Fruit fly (Drosophila melanogaster) whole organism, prepupa: ENCODE data around the gene CG5902.

Source experiments
- Blimp-1 ChIP-seq: fragments of 200-800 bp; sonication (Bioruptor generic); optimal IDR thresholded peaks from 3 replicates; lab custom pipeline; 2017; ENCODE audit warnings: missing biosample characterization, missing genetic modification characterization, mild to moderate bottlenecking, moderate library complexity, missing genetic modification reagents
- CG10631 ChIP-seq: fragments of 200-800 bp; sonication (Bioruptor generic); optimal IDR thresholded peaks from 2 replicates; lab custom pipeline; 2016; ENCODE audit warnings: missing biosample characterization, missing genetic modification characterization
- CG10669 ChIP-seq: fragments of 200-800 bp; sonication (Bioruptor generic); optimal IDR thresholded peaks from 3 replicates; lab custom pipeline; 2018; ENCODE audit warnings: missing biosample characterization, mild to moderate bottlenecking, missing genetic modification characterization, moderate library complexity
- CG11762 ChIP-seq: fragments of 200-800 bp; sonication (Bioruptor generic); optimal IDR thresholded peaks from 3 replicates; lab custom pipeline; 2016; ENCODE audit warnings: missing biosample characterization, missing genetic modification characterization; ENCODE audit not compliant: insufficient read depth
- CG15336 ChIP-seq: fragments of 200-800 bp; sonication (Bioruptor generic); IDR thresholded peaks from 2 replicates; pipeline ENCODE4 v1.3.6; 2022; ENCODE audit warnings: missing biosample characterization, missing genetic modification characterization
- CG1621 ChIP-seq: fragments of 200-800 bp; sonication (Bioruptor generic); optimal IDR thresholded peaks from 3 replicates; lab custom pipeline; 2018; ENCODE audit warnings: missing biosample characterization, mild to moderate bottlenecking, missing genetic modification characterization
- CG16779 ChIP-seq: fragments of 200-800 bp; sonication (Bioruptor generic); optimal IDR thresholded peaks from 3 replicates; lab custom pipeline; 2017; ENCODE audit warnings: missing biosample characterization, mild to moderate bottlenecking, missing genetic modification characterization
- CG3032 ChIP-seq: fragments of 200-800 bp; optimal IDR thresholded peaks from 2 replicates; lab custom pipeline; 2019; ENCODE audit warnings: missing biosample characterization, mild to moderate bottlenecking, missing genetic modification characterization, moderate library complexity
- CG32006 ChIP-seq: fragments of 200-800 bp; sonication (Bioruptor generic); optimal IDR thresholded peaks from 3 replicates; lab custom pipeline; 2017; ENCODE audit warnings: missing biosample characterization, mild to moderate bottlenecking, missing genetic modification characterization
- CG34406 ChIP-seq: fragments of 200-800 bp; sonication (Bioruptor generic); optimal IDR thresholded peaks from 3 replicates; lab custom pipeline; 2016; ENCODE audit warnings: missing biosample characterization, missing genetic modification characterization
- CG3919 ChIP-seq: fragments of 200-800 bp; sonication (Bioruptor generic); optimal IDR thresholded peaks from 3 replicates; lab custom pipeline; 2016; ENCODE audit warnings: missing biosample characterization, missing genetic modification characterization
- CG4318 ChIP-seq: fragments of 200-800 bp; sonication (Bioruptor generic); optimal IDR thresholded peaks from 3 replicates; lab custom pipeline; 2017; ENCODE audit warnings: missing biosample characterization, mild to moderate bottlenecking, missing genetic modification characterization
- CG6163 ChIP-seq: fragments of 200-800 bp; sonication (Bioruptor generic); IDR thresholded peaks from 3 replicates; pipeline ENCODE4 v1.3.6; 2022; ENCODE audit warnings: missing biosample characterization, missing genetic modification characterization
- CG6276 ChIP-seq: fragments of 200-800 bp; sonication (Bioruptor generic); optimal IDR thresholded peaks from 2 replicates; lab custom pipeline; 2017; ENCODE audit warnings: missing biosample characterization, mild to moderate bottlenecking, missing genetic modification characterization
- CG6792 ChIP-seq: fragments of 200-800 bp; sonication (Bioruptor generic); optimal IDR thresholded peaks from 3 replicates; lab custom pipeline; 2016; ENCODE audit warnings: missing biosample characterization, missing genetic modification characterization
- CG6854 ChIP-seq: fragments of 200-800 bp; sonication (Bioruptor generic); optimal IDR thresholded peaks from 2 replicates; lab custom pipeline; 2017; ENCODE audit warnings: missing biosample characterization, mild to moderate bottlenecking, missing genetic modification characterization
- CG7368 ChIP-seq: fragments of 200-800 bp; sonication (Bioruptor generic); optimal IDR thresholded peaks from 3 replicates; lab custom pipeline; 2016; ENCODE audit warnings: missing biosample characterization, missing genetic modification characterization
- CG8119 ChIP-seq: fragments of 200-800 bp; sonication (Bioruptor generic); IDR thresholded peaks from 3 replicates; pipeline ENCODE4 v1.3.6; 2022; ENCODE audit warnings: missing biosample characterization, missing genetic modification characterization
- CG8319 ChIP-seq: fragments of 200-800 bp; sonication (Bioruptor generic); optimal IDR thresholded peaks from 3 replicates; lab custom pipeline; 2016; ENCODE audit warnings: missing biosample characterization, missing genetic modification characterization
- Eip75B ChIP-seq: fragments of 200-800 bp; sonication (Bioruptor generic); optimal IDR thresholded peaks from 3 replicates; lab custom pipeline; 2016; ENCODE audit warnings: missing biosample characterization, missing genetic modification characterization
- Eip78C ChIP-seq: fragments of 200-800 bp; sonication (Bioruptor generic); peaks from one replicate; lab custom pipeline; 2016; ENCODE audit warnings: missing biosample characterization, missing genetic modification characterization
- Ets21C ChIP-seq: fragments of 200-800 bp; sonication (Bioruptor generic); optimal IDR thresholded peaks from 3 replicates; lab custom pipeline; 2016; ENCODE audit warnings: missing biosample characterization, missing genetic modification characterization
- Hr4 ChIP-seq: fragments of 200-800 bp; sonication (Bioruptor generic); optimal IDR thresholded peaks from 3 replicates; lab custom pipeline; 2016; ENCODE audit warnings: missing biosample characterization, missing genetic modification characterization
- Lpt ChIP-seq: fragments of 200-800 bp; sonication (Bioruptor generic); optimal IDR thresholded peaks from 3 replicates; lab custom pipeline; 2016; ENCODE audit warnings: missing biosample characterization, missing genetic modification characterization
- OdsH ChIP-seq: fragments of 200-800 bp; sonication (Bioruptor generic); optimal IDR thresholded peaks from 3 replicates; lab custom pipeline; 2016; ENCODE audit warnings: missing biosample characterization, missing genetic modification characterization
- Sox102F ChIP-seq: fragments of 200-800 bp; sonication (Bioruptor generic); optimal IDR thresholded peaks from 2 replicates; lab custom pipeline; 2016; ENCODE audit warnings: missing biosample characterization, mild to moderate bottlenecking, missing genetic modification characterization
- Sox15 ChIP-seq: fragments of 200-800 bp; sonication (Bioruptor generic); optimal IDR thresholded peaks from 3 replicates; lab custom pipeline; 2016; ENCODE audit warnings: missing biosample characterization, missing genetic modification characterization
- achi ChIP-seq: fragments of 200-800 bp; sonication (Bioruptor generic); optimal IDR thresholded peaks from 3 replicates; lab custom pipeline; 2016; ENCODE audit warnings: missing biosample characterization, missing genetic modification characterization
- cyc ChIP-seq: fragments of 200-800 bp; sonication (Bioruptor generic); optimal IDR thresholded peaks from 3 replicates; lab custom pipeline; 2016; ENCODE audit warnings: missing biosample characterization, missing genetic modification characterization
- dsx ChIP-seq: fragments of 200-800 bp; optimal IDR thresholded peaks from 3 replicates; lab custom pipeline; 2019; ENCODE audit warnings: missing biosample characterization, mild to moderate bottlenecking, missing genetic modification characterization, moderate library complexity; ENCODE audit not compliant: poor library complexity, severe bottlenecking
- eg ChIP-seq: fragments of 200-800 bp; sonication (Bioruptor generic); IDR thresholded peaks from 3 replicates; pipeline ENCODE4 v1.3.6; 2022; ENCODE audit warnings: missing biosample characterization, missing genetic modification characterization
- esn ChIP-seq: fragments of 200-800 bp; sonication (Bioruptor generic); optimal IDR thresholded peaks from 2 replicates; lab custom pipeline; 2016; ENCODE audit warnings: missing biosample characterization, mild to moderate bottlenecking, missing genetic modification characterization, moderate library complexity
- fd59A ChIP-seq: fragments of 200-800 bp; sonication (Bioruptor generic); optimal IDR thresholded peaks from 2 replicates; lab custom pipeline; 2017; ENCODE audit warnings: missing biosample characterization, mild to moderate bottlenecking, missing genetic modification characterization, missing genetic modification reagents
- net ChIP-seq: fragments of 200-800 bp; sonication (Bioruptor generic); optimal IDR thresholded peaks from 3 replicates; lab custom pipeline; 2016; ENCODE audit warnings: missing biosample characterization, missing genetic modification characterization
- pdm3 ChIP-seq: fragments of 200-800 bp; sonication (Bioruptor generic); optimal IDR thresholded peaks from 3 replicates; lab custom pipeline; 2016; ENCODE audit warnings: missing biosample characterization, missing genetic modification characterization
- spab ChIP-seq: fragments of 200-800 bp; sonication (Bioruptor generic); optimal IDR thresholded peaks from 2 replicates; lab custom pipeline; 2017; ENCODE audit warnings: missing biosample characterization, mild to moderate bottlenecking, missing genetic modification characterization, missing genetic modification reagents
- ss ChIP-seq, 2 experiments: fragments of 200-800 bp; sonication (Bioruptor generic); optimal IDR thresholded peaks; 2 replicates in 1 of 2; 3 replicates in 1 of 2; lab custom pipeline; 2017 to 2018; ENCODE audit warnings: mild to moderate bottlenecking in 2 of 2, missing biosample characterization in 2 of 2, missing genetic modification characterization in 2 of 2, moderate library complexity in 1 of 2
- svp ChIP-seq: fragments of 200-800 bp; sonication (Bioruptor generic); peaks from one replicate; lab custom pipeline; 2016; ENCODE audit warnings: missing biosample characterization, missing genetic modification characterization
- topi ChIP-seq: fragments of 200-800 bp; sonication (Bioruptor generic); optimal IDR thresholded peaks from 3 replicates; lab custom pipeline; 2016; ENCODE audit warnings: missing biosample characterization, missing genetic modification characterization
- vri ChIP-seq: fragments of 200-800 bp; sonication (Bioruptor generic); optimal IDR thresholded peaks from 3 replicates; lab custom pipeline; 2016; ENCODE audit warnings: missing biosample characterization, mild to moderate bottlenecking, missing genetic modification characterization

CG5902 gene

DNA sequence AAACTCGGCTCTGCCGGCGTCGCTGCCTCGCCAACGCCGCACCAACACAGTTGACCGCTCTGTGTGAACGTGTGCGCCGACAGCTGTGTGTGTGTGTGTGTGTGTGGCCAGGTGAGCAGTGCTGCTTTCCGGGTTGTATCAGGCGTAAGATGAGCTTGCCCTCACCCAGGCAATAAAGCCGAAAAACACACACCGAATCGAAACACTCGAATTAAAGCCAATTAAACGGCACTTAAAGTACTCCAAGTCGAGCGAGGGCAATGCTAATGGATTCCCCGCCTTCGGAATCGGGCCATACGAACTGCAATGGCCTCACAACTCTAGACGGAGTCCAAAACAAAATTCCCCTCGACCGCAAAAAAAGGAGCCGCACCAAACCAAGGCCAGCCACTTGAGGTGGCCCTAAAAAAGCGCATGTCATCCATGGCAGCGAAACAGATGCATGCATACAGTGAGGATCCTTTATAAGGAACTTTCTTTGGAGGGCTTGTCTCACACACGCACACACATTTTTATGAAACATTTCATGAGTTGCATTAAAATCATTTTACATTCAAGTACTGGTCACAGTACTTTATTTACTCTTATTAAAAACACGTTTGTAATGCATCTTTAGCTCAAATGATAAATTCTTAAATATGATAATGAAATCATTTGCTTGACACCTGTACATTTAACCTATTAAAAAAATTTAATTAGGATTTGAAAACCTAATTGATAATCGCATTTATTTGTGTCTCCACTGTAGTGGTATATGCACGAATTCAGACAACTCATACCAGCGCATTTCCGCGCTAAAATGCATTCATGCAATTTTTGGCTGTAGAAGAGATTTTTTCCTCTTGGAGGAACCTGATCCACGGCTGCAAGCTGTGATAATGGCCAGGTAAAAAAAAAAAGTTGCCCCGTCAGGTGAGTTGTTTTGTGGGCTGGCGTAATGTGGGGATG lies 37.7 kb upstream of the CG5902 start (continued):
- peak; percentile 96 for TF ChIP-seq CG10669 (GFP tag; lab: Kevin White, UChicago)
- peak; percentile 89 for TF ChIP-seq CG7368 (GFP tag; lab: Kevin White, UChicago)
- TF ChIP-seq CG32006, result peak; percentile 89
- TF ChIP-seq eg, result peak; percentile 78
- peak; percentile 96 for TF ChIP-seq dsx (GFP tag; lab: Kevin White, UChicago)
- peak; percentile 91 for TF ChIP-seq Ets21C
- peak; percentile 94 for TF ChIP-seq achi (GFP tag; lab: Kevin White, UChicago)
- TF ChIP-seq spab (GFP tag; lab: Kevin White, UChicago), result peak; percentile 97
- peak; percentile 97 for TF ChIP-seq esn (GFP tag; lab: Kevin White, UChicago)
- peak; percentile 94 for TF ChIP-seq OdsH

DNA sequence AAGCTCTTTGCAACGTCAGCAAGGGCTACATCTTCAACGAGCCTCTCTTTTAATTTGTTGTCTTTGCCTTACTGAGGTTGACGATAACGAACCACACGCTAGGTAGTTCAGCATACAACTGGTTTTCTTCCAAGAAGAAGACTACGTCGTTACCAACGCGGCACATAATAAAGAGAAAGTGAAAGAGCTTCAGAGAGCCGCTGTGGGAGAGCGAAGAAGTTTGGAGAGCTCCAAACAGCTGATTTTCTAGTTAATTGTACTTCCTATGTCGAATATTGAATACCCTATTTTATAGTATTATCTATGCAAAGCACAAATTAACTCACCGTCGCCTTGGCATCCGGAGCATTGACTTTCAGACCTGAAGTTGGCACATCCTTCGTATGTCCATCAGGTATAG lies 31.1 kb upstream of the CG5902 start:
- peak; percentile 30 for TF ChIP-seq Eip75B (GFP tag; lab: Kevin White, UChicago)
- peak; percentile 90 for TF ChIP-seq Blimp-1 (GFP tag; lab: Kevin White, UChicago)
- peak; percentile 55; the same call in 1 of the 2 replicates for TF ChIP-seq CG15336 (GFP tag; lab: Robert Waterston, UW)
- no peak for TF ChIP-seq OdsH
- TF ChIP-seq CG4318 (GFP tag; lab: Kevin White, UChicago), result no peak
- no peak for TF ChIP-seq pdm3 (GFP tag; lab: Kevin White, UChicago)
- no peak for TF ChIP-seq CG8319 (GFP tag; lab: Kevin White, UChicago)
- no peak for TF ChIP-seq CG16779 (tag; lab: Kevin White, UChicago)
- TF ChIP-seq svp, result peak; percentile 46
- TF ChIP-seq CG8119, result peak; percentile 29; the same call in 1 of the 3 replicates
- no peak for TF ChIP-seq CG11762
- peak in 1 of 2 experiments; percentile 24 for TF ChIP-seq ss (GFP tag; optimal IDR thresholded peaks at IDR 0.05; lab: Kevin White, UChicago)
- TF ChIP-seq Lpt (GFP tag; lab: Kevin White, UChicago), result peak; percentile 20
- TF ChIP-seq CG34406 (GFP tag; lab: Kevin White, UChicago), result no peak
- TF ChIP-seq eg, result peak; percentile 17; the same call in 1 of the 3 replicates
- TF ChIP-seq CG3032 (tag; lab: Kevin White, UChicago), result no peak
- TF ChIP-seq Hr4 (GFP tag; lab: Kevin White, UChicago), result no peak
- TF ChIP-seq CG10631 (GFP tag; lab: Kevin White, UChicago), result no peak
- TF ChIP-seq CG6163 (GFP tag; lab: Robert Waterston, UW), result peak; percentile 41; the same call in 1 of the 3 replicates
- peak; percentile 56 for TF ChIP-seq CG6854 (GFP tag; lab: Kevin White, UChicago)
- peak; percentile 17 for TF ChIP-seq Sox102F (GFP tag; lab: Kevin White, UChicago)
- TF ChIP-seq dsx (GFP tag; lab: Kevin White, UChicago), result peak; percentile 57
- no peak for TF ChIP-seq CG6792 (GFP tag; lab: Kevin White, UChicago)
- no peak for TF ChIP-seq Sox15
- peak; percentile 23 for TF ChIP-seq esn (GFP tag; lab: Kevin White, UChicago)
- TF ChIP-seq fd59A (GFP tag; lab: Kevin White, UChicago), result no peak
- TF ChIP-seq topi (GFP tag; lab: Kevin White, UChicago), result peak; percentile 21
- peak; percentile 81 for TF ChIP-seq Eip78C
- TF ChIP-seq CG1621, result no peak
- no peak for TF ChIP-seq CG6276
- peak; percentile 41 for TF ChIP-seq CG3919 (GFP tag; lab: Kevin White, UChicago)
- no peak for TF ChIP-seq vri (GFP tag; lab: Kevin White, UChicago)
- TF ChIP-seq cyc (GFP tag; lab: Kevin White, UChicago), result no peak
- TF ChIP-seq spab (GFP tag; lab: Kevin White, UChicago), result no peak
- TF ChIP-seq net (GFP tag; lab: Kevin White, UChicago), result no peak
- no peak for TF ChIP-seq CG10669 (GFP tag; lab: Kevin White, UChicago)
